Fruit fly (Drosophila melanogaster): Measurements from ENCODE around the gene Coq8.

dm6 chrX:12913729-12914128 is 12.8 kb upstream of the Coq8 start:
- TF ChIP-seq psq (optimal IDR thresholded peaks at IDR 0.05) (no peak), Myc (optimal IDR thresholded peaks at IDR 0.05) (no peak), Sin3A (optimal IDR thresholded peaks at IDR 0.05) (no peak), insv (optimal IDR thresholded peaks at IDR 0.05) (no peak), ttk (optimal IDR thresholded peaks at IDR 0.05) (no peak), h (optimal IDR thresholded peaks at IDR 0.05) (no peak)
